Worm (Caenorhabditis elegans): ENCODE results near the gene ZC513.3.

- TF ChIP-seq him-1 (tag; optimal IDR thresholded peaks at IDR 0.05) (no peak), W03F9.2 (tag; optimal IDR thresholded peaks at IDR 0.05) (no peak), dao-5 (tag; optimal IDR thresholded peaks at IDR 0.05) (no peak)
Observed at ce11 chrV:8028825-8029489, 17.8 kb upstream of the ZC513.3 start, which contains the start of gene oma-2.

Measured in whole organism, L4/young adult.